Worm (Caenorhabditis elegans): ENCODE measurements around the gene C13A2.3.

The C13A2.3 gene

ce11 chrV:7246951-7247350 is 35.2 kb upstream of the C13A2.3 start, which contains the start of gene C05C8.7:
C05C8.7 (minus strand) TSS chrV:7247050.
- TF ChIP-seq dve-1 (tag; optimal IDR thresholded peaks at IDR 0.05): no peak
- no peak for TF ChIP-seq ets-4 (tag; optimal IDR thresholded peaks at IDR 0.05)
- no peak for TF ChIP-seq ceh-2 (tag; optimal IDR thresholded peaks at IDR 0.05)
- TF ChIP-seq ttx-3 (tag; optimal IDR thresholded peaks at IDR 0.05): no peak
- no peak for TF ChIP-seq zip-5 (tag; optimal IDR thresholded peaks at IDR 0.05)
- no peak for TF ChIP-seq hlh-30 (tag; optimal IDR thresholded peaks at IDR 0.05; ENCODE audit: insufficient read depth)
- TF ChIP-seq F13H6.1 (tag; optimal IDR thresholded peaks at IDR 0.05): no peak
- TF ChIP-seq ama-1 (optimal IDR thresholded peaks at IDR 0.05): no peak
- TF ChIP-seq mec-3 (tag; optimal IDR thresholded peaks at IDR 0.05; ENCODE audit: borderline replicate concordance): no peak
- TF ChIP-seq nhr-232 (tag; optimal IDR thresholded peaks at IDR 0.05): no peak
- TF ChIP-seq lin-11 (tag; optimal IDR thresholded peaks at IDR 0.05): no peak
- TF ChIP-seq pqm-1 (tag; optimal IDR thresholded peaks at IDR 0.05): no peak
- no peak for TF ChIP-seq eyg-1 (tag; optimal IDR thresholded peaks at IDR 0.05)
- no peak for TF ChIP-seq lim-6 (tag; optimal IDR thresholded peaks at IDR 0.05)

DNA sequence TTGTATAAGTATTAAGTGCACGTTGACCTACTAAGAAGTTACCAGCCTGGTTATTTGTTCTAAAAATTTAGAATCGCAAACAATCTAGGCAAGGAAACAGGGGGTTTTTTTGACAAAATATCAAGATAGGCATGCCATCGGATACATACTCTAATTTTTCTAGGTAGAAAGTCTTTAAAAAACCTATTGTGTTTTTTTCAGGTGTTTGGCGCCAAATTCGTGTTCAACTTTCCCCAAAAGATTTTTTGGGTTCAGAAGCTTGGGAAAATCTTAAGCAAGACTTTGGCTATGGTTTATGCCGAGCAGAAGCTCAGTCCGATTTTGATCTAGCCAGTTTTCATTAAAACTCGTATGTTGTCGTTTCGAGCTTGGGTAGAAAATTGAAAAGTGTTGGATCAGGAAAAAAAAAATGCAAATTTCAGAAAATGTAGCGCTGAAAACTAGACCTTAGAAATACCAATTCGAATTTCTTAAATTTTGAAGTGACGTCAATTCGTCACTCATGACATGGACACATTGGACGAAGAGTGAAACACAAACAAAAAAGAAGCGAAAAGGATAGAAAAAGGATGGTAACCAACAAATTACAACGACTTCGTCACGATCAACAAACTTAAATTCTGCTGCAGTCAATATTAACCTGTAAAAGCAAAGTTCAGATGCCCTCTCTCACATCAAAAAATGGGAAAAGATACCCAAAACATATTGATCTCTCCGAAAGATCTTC is 33.7 kb upstream of the C13A2.3 start:
- no peak for TF ChIP-seq npax-4 (tag; optimal IDR thresholded peaks at IDR 0.05)

DNA sequence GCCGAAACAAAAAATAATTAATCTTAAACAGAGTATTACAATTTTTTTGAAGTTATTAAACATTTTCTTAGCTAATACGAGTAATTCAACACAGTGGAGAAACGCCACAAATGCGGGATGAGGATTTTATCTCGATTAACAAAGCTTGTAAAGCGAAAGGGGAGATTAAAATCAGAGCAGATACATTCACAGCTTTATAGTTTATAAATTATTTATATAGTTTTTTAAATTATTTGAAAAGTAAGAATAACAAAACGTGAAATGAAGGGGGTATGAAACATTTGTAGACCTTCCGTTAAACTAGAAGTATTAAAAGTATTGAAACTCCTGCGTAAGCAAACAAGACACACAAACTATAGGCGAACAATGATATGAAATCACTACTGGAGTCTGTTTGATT is 27.0 kb upstream of the C13A2.3 start, which contains the start of gene C05C8.8:
Gene C05C8.8 (minus strand): TSS at position 101 of the 400 bp plus-strand sequence.
- TF ChIP-seq unc-55 (GFP tag; optimal IDR thresholded peaks at IDR 0.05) (no peak), ceh-2 (tag; optimal IDR thresholded peaks at IDR 0.05) (no peak), mec-3 (tag; optimal IDR thresholded peaks at IDR 0.05; ENCODE audit: borderline replicate concordance) (no peak), T23F11.4 (GFP tag; optimal IDR thresholded peaks at IDR 0.05) (no peak), pha-2 (tag; optimal IDR thresholded peaks at IDR 0.05) (no peak), rnt-1 (tag; optimal IDR thresholded peaks at IDR 0.05) (no peak), gmeb-2 (tag; optimal IDR thresholded peaks at IDR 0.05) (no peak), ref-2 (tag; optimal IDR thresholded peaks at IDR 0.05) (no peak), ceh-31 (tag; optimal IDR thresholded peaks at IDR 0.05) (no peak), ttx-3 (tag; optimal IDR thresholded peaks at IDR 0.05) (no peak), unc-86 (tag; optimal IDR thresholded peaks at IDR 0.05) (no peak), ceh-22 (tag; optimal IDR thresholded peaks at IDR 0.05) (no peak), ceh-9 (tag; optimal IDR thresholded peaks at IDR 0.05) (no peak), unc-3 (GFP tag; conservative IDR thresholded peaks at IDR 0.05) (no peak), unc-3 (tag; optimal IDR thresholded peaks at IDR 0.05) (no peak), eyg-1 (tag; optimal IDR thresholded peaks at IDR 0.05) (no peak), ceh-30 (tag; optimal IDR thresholded peaks at IDR 0.05) (no peak), hlh-8 (tag; optimal IDR thresholded peaks at IDR 0.05) (no peak), Y22D7AL.16 (tag; optimal IDR thresholded peaks at IDR 0.05) (no peak), lim-6 (tag; optimal IDR thresholded peaks at IDR 0.05) (no peak)

- TF ChIP-seq ceh-18 (tag; optimal IDR thresholded peaks at IDR 0.05) (no peak), ceh-19 (GFP tag; optimal IDR thresholded peaks at IDR 0.05) (no peak), lin-11 (tag; optimal IDR thresholded peaks at IDR 0.05) (no peak), ama-1 (optimal IDR thresholded peaks at IDR 0.05) (no peak), pat-9 (tag; optimal IDR thresholded peaks at IDR 0.05) (no peak), ceh-30 (tag; optimal IDR thresholded peaks at IDR 0.05) (no peak), ceh-6 (GFP tag; optimal IDR thresholded peaks at IDR 0.05) (no peak), T23F11.4 (GFP tag; optimal IDR thresholded peaks at IDR 0.05) (no peak), fax-1 (tag; optimal IDR thresholded peaks at IDR 0.05) (no peak), nhr-232 (tag; optimal IDR thresholded peaks at IDR 0.05) (no peak), unc-42 (tag; optimal IDR thresholded peaks at IDR 0.05) (no peak), nfya-1 (tag; optimal IDR thresholded peaks at IDR 0.05) (no peak), C38D4.7 (GFP tag; optimal IDR thresholded peaks at IDR 0.05) (no peak), dmd-4 (tag; optimal IDR thresholded peaks at IDR 0.05; ENCODE audit: borderline replicate concordance) (no peak), odd-2 (tag; optimal IDR thresholded peaks at IDR 0.05) (no peak), ttx-3 (tag; optimal IDR thresholded peaks at IDR 0.05) (no peak), npax-4 (tag; optimal IDR thresholded peaks at IDR 0.05) (no peak)
These were observed 23.2 kb upstream of the C13A2.3 start, which contains the start of gene C13A2.12 for ce11 chrV:7258965-7259364. C13A2.12 (plus strand) TSS chrV:7259265.

Data from whole organism, late embryonic.